Worm (Caenorhabditis elegans): ENCODE data around the gene vps-54.

DNA sequence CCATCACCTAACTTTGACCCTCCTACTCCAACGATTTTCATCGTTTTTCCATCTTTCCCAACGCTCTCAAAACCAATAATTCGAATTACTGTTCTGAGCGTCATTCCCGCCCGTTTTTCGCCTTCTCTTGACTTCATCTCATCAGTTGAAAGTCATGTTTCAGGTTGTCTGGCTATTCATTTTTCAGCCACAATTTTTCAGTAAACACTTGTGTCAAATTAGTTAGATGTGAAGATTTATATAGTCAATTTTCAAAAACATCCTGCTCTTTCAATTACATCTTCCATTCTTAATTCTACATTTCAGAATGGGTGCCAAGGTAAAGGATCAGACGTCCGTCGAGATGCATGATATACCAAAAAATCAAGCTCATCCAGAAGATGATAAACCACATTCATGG, 3.6 kb downstream of the vps-54 start, which contains the start of gene del-6:
- TF ChIP-seq T22C8.4 (GFP tag; IDR thresholded peaks at IDR 0.05) (no peak), ztf-29 (GFP tag; IDR thresholded peaks at IDR 0.05) (no peak), flt-1 (GFP tag; IDR thresholded peaks at IDR 0.05) (no peak), ref-1 (GFP tag; conservative IDR thresholded peaks at IDR 0.05) (no peak), ztf-23 (GFP tag; IDR thresholded peaks at IDR 0.05) (no peak), med-1 (GFP tag; optimal IDR thresholded peaks at IDR 0.05; ENCODE audit: insufficient read depth) (no peak), tab-1 (GFP tag; IDR thresholded peaks at IDR 0.05) (no peak), cog-1 (tag; optimal IDR thresholded peaks at IDR 0.05) (no peak)

Data from whole organism, midembryonic.